Fruit fly (Drosophila melanogaster) whole organism, embryonic: Measurements from ENCODE around the gene ebi.

Source experiments
- Ada2b ChIP-seq: fragments of 200-800 bp; sonication (Bioruptor generic); IDR thresholded peaks from 2 replicates; pipeline ENCODE4 v1.3.6; 2022; ENCODE audit warnings: missing biosample characterization, missing genetic modification characterization
- Antp ChIP-seq: fragments of 200-800 bp; sonication (Bioruptor generic); optimal IDR thresholded peaks from 3 replicates; lab custom pipeline; 2016; ENCODE audit warnings: missing biosample characterization, missing genetic modification characterization
- BtbVII ChIP-seq: fragments of 200-800 bp; sonication (Bioruptor generic); optimal IDR thresholded peaks from 3 replicates; lab custom pipeline; 2017; ENCODE audit warnings: missing biosample characterization, mild to moderate bottlenecking, missing genetic modification characterization
- CG10267 ChIP-seq: fragments of 200-800 bp; sonication (Bioruptor generic); optimal IDR thresholded peaks from 2 replicates; lab custom pipeline; 2018; ENCODE audit warnings: missing biosample characterization, mild to moderate bottlenecking, missing genetic modification characterization, moderate library complexity
- CG10274 ChIP-seq: fragments of 200-800 bp; sonication (Bioruptor generic); optimal IDR thresholded peaks from 3 replicates; lab custom pipeline; 2017; ENCODE audit warnings: missing biosample characterization, mild to moderate bottlenecking, missing genetic modification characterization
- CG12391 ChIP-seq: fragments of 200-800 bp; sonication (Bioruptor generic); optimal IDR thresholded peaks from 3 replicates; lab custom pipeline; 2018; ENCODE audit warnings: missing biosample characterization, mild to moderate bottlenecking, missing genetic modification characterization, moderate library complexity
- CG13424 ChIP-seq: fragments of 200-800 bp; sonication (Bioruptor generic); optimal IDR thresholded peaks from 2 replicates; lab custom pipeline; 2019; ENCODE audit warnings: missing biosample characterization, mild to moderate bottlenecking, missing genetic modification characterization, moderate library complexity
- CG14710 ChIP-seq: fragments of 200-800 bp; sonication (Bioruptor generic); optimal IDR thresholded peaks from 3 replicates; lab custom pipeline; 2019; ENCODE audit warnings: missing biosample characterization, mild to moderate bottlenecking, missing genetic modification characterization, moderate library complexity
- CG15479 ChIP-seq: fragments of 200-800 bp; sonication (Bioruptor generic); optimal IDR thresholded peaks from 3 replicates; lab custom pipeline; 2019; ENCODE audit warnings: missing biosample characterization, mild to moderate bottlenecking, missing genetic modification characterization, moderate library complexity
- CG17385 ChIP-seq: fragments of 200-800 bp; sonication (Bioruptor generic); optimal IDR thresholded peaks from 3 replicates; lab custom pipeline; 2018; ENCODE audit warnings: missing biosample characterization, mild to moderate bottlenecking, missing genetic modification characterization
- CG18262 ChIP-seq: fragments of 200-800 bp; optimal IDR thresholded peaks from 3 replicates; lab custom pipeline; 2019; ENCODE audit warnings: missing biosample characterization, mild to moderate bottlenecking, missing genetic modification characterization, moderate library complexity
- CG18619 ChIP-seq: fragments of 200-800 bp; sonication (Bioruptor generic); optimal IDR thresholded peaks from 3 replicates; lab custom pipeline; 2017; ENCODE audit warnings: missing biosample characterization, mild to moderate bottlenecking, missing genetic modification characterization
- CG18764 ChIP-seq: fragments of 200-800 bp; sonication (Bioruptor generic); optimal IDR thresholded peaks from 3 replicates; lab custom pipeline; 2016; ENCODE audit warnings: missing biosample characterization, missing genetic modification characterization
- CG2120 ChIP-seq: fragments of 200-800 bp; sonication (Bioruptor generic); optimal IDR thresholded peaks from 3 replicates; lab custom pipeline; 2016; ENCODE audit warnings: missing biosample characterization, missing genetic modification characterization
- CG31365 ChIP-seq: fragments of 200-800 bp; sonication (Bioruptor generic); optimal IDR thresholded peaks from 2 replicates; lab custom pipeline; 2018; ENCODE audit warnings: missing biosample characterization, mild to moderate bottlenecking, missing genetic modification characterization
- CG31388 ChIP-seq: fragments of 200-800 bp; sonication (Bioruptor generic); optimal IDR thresholded peaks from 2 replicates; lab custom pipeline; 2016; ENCODE audit warnings: missing biosample characterization, missing genetic modification characterization
- CG3847 ChIP-seq: fragments of 200-800 bp; sonication (Bioruptor generic); IDR thresholded peaks from 2 replicates; pipeline ENCODE4 v1.3.6; 2022; ENCODE audit warnings: missing biosample characterization, missing genetic modification characterization
- CG3995 ChIP-seq: fragments of 200-800 bp; sonication (Bioruptor generic); optimal IDR thresholded peaks from 3 replicates; lab custom pipeline; 2016; ENCODE audit warnings: missing biosample characterization, missing genetic modification characterization
- CG4328 ChIP-seq: fragments of 200-800 bp; sonication (Bioruptor generic); optimal IDR thresholded peaks from 3 replicates; lab custom pipeline; 2017; ENCODE audit warnings: missing biosample characterization, missing genetic modification reagents, missing genetic modification characterization
- CG4360 ChIP-seq: fragments of 200-800 bp; sonication (Bioruptor generic); IDR thresholded peaks from 2 replicates; pipeline ENCODE4 v1.3.6; 2022; ENCODE audit warnings: missing biosample characterization, missing genetic modification characterization
- CG4820 ChIP-seq: fragments of 200-800 bp; sonication (Bioruptor generic); optimal IDR thresholded peaks from 3 replicates; lab custom pipeline; 2016; ENCODE audit warnings: missing biosample characterization, missing genetic modification characterization
- CG5953 ChIP-seq: fragments of 200-800 bp; sonication (Bioruptor generic); IDR thresholded peaks from 2 replicates; pipeline ENCODE4 v1.3.6; 2022; ENCODE audit warnings: missing biosample characterization, missing genetic modification characterization
- Drgx ChIP-seq: fragments of 200-800 bp; sonication (Bioruptor generic); IDR thresholded peaks from 2 replicates; pipeline ENCODE4 v1.3.6; 2022; ENCODE audit warnings: missing biosample characterization, missing genetic modification characterization
- HLH3B ChIP-seq: fragments of 200-800 bp; sonication (Bioruptor generic); IDR thresholded peaks from 2 replicates; pipeline ENCODE4 v1.3.6; 2022; ENCODE audit warnings: missing biosample characterization, missing genetic modification characterization
- Hmx ChIP-seq: fragments of 200-800 bp; sonication (Bioruptor generic); optimal IDR thresholded peaks from 2 replicates; lab custom pipeline; 2016; ENCODE audit warnings: missing biosample characterization, missing genetic modification characterization
- Myb ChIP-seq: fragments of 200-800 bp; sonication (Bioruptor generic); optimal IDR thresholded peaks from 2 replicates; lab custom pipeline; 2016; ENCODE audit warnings: missing biosample characterization, missing genetic modification characterization
- Oli ChIP-seq: fragments of 200-800 bp; sonication (Bioruptor generic); optimal IDR thresholded peaks from 2 replicates; lab custom pipeline; 2018; ENCODE audit warnings: missing biosample characterization, mild to moderate bottlenecking, missing genetic modification characterization, moderate library complexity
- Opbp ChIP-seq: fragments of 200-800 bp; sonication (Bioruptor generic); IDR thresholded peaks from 3 replicates; pipeline ENCODE4 v1.3.6; 2022; ENCODE audit warnings: missing biosample characterization, missing genetic modification characterization; ENCODE audit not compliant: partially characterized antibody
- Scr ChIP-seq: fragments of 200-800 bp; sonication (Bioruptor generic); IDR thresholded peaks from 2 replicates; pipeline ENCODE4 v1.3.6; 2022; ENCODE audit warnings: missing biosample characterization, missing genetic modification characterization; ENCODE audit not compliant: partially characterized antibody
- Stat92E ChIP-seq, 3 experiments: fragments of >200 bp in 2 of 3; fragments of 200-800 bp in 1 of 3; sonication (Bioruptor generic) in 1 of 3; optimal IDR thresholded peaks; 2 replicates each; lab custom pipeline; 2017 to 2019; ENCODE audit warnings: missing biosample characterization in 3 of 3, missing genetic modification characterization in 3 of 3, mild to moderate bottlenecking in 1 of 3, moderate library complexity in 1 of 3
- cato ChIP-seq: fragments of 200-800 bp; sonication (Bioruptor generic); optimal IDR thresholded peaks from 2 replicates; lab custom pipeline; 2016; ENCODE audit warnings: missing biosample characterization, missing genetic modification characterization, borderline replicate concordance
- corto ChIP-seq: fragments of 200-800 bp; sonication (Bioruptor generic); optimal IDR thresholded peaks from 2 replicates; lab custom pipeline; 2016; ENCODE audit warnings: missing biosample characterization, mild to moderate bottlenecking, missing genetic modification characterization, moderate library complexity
- croc ChIP-seq: fragments of 200-800 bp; sonication (Bioruptor generic); conservative IDR thresholded peaks from 3 replicates; pipeline ENCODE4 v1.3.6; 2022; ENCODE audit warnings: missing biosample characterization, missing genetic modification characterization
- cwo ChIP-seq: fragments of 200-800 bp; sonication (Bioruptor generic); optimal IDR thresholded peaks from 3 replicates; lab custom pipeline; 2017; ENCODE audit warnings: missing biosample characterization, missing genetic modification characterization, mild to moderate bottlenecking, moderate library complexity, missing genetic modification reagents
- dan ChIP-seq: fragments of 200-800 bp; sonication (Bioruptor generic); IDR thresholded peaks from 2 replicates; pipeline ENCODE4 v1.3.6; 2022; ENCODE audit warnings: missing biosample characterization, missing genetic modification characterization
- eve ChIP-seq, 2 experiments: fragments of >200 bp; optimal IDR thresholded peaks; 2 replicates each; lab custom pipeline; 2017; ENCODE audit warnings: missing biosample characterization in 2 of 2, missing genetic modification characterization in 2 of 2
- eyg ChIP-seq: fragments of 200-800 bp; sonication (Bioruptor generic); optimal IDR thresholded peaks from 3 replicates; lab custom pipeline; 2016; ENCODE audit warnings: missing biosample characterization, missing genetic modification characterization
- gem ChIP-seq: fragments of 200-800 bp; sonication (Bioruptor generic); optimal IDR thresholded peaks from 2 replicates; lab custom pipeline; 2019; ENCODE audit warnings: missing biosample characterization, mild to moderate bottlenecking, missing genetic modification characterization, moderate library complexity
- gro ChIP-seq: fragments of 200-800 bp; sonication (Bioruptor generic); optimal IDR thresholded peaks from 2 replicates; lab custom pipeline; 2016; ENCODE audit warnings: missing biosample characterization, missing genetic modification characterization
- h ChIP-seq: fragments of >200 bp; optimal IDR thresholded peaks from 2 replicates; lab custom pipeline; 2017
- jing ChIP-seq: fragments of 200-800 bp; sonication (Bioruptor generic); optimal IDR thresholded peaks from 2 replicates; lab custom pipeline; 2018; ENCODE audit warnings: missing biosample characterization, mild to moderate bottlenecking, missing genetic modification characterization
- knrl ChIP-seq: fragments of 200-800 bp; sonication (Bioruptor generic); IDR thresholded peaks from 3 replicates; pipeline ENCODE4 v1.3.6; 2022; ENCODE audit warnings: missing biosample characterization, missing genetic modification characterization; ENCODE audit not compliant: partially characterized antibody
- lov ChIP-seq, 2 experiments: fragments of 200-800 bp in 1 of 2; fragments of >200 bp in 1 of 2; sonication (Bioruptor generic) in 1 of 2; IDR thresholded peaks in 1 of 2; optimal IDR thresholded peaks in 1 of 2; 2 replicates in 1 of 2; 3 replicates in 1 of 2; pipeline versions ENCODE4 v1.3.6 to Lab custom; 2017 to 2022; ENCODE audit warnings: missing biosample characterization in 1 of 2, missing genetic modification characterization in 1 of 2
- nom ChIP-seq: fragments of 200-800 bp; sonication (Bioruptor generic); optimal IDR thresholded peaks from 2 replicates; lab custom pipeline; 2017; ENCODE audit warnings: missing biosample characterization, missing genetic modification characterization, mild to moderate bottlenecking, moderate library complexity, missing genetic modification reagents
- org-1 ChIP-seq: fragments of 200-800 bp; sonication (Bioruptor generic); optimal IDR thresholded peaks from 2 replicates; lab custom pipeline; 2017; ENCODE audit warnings: missing biosample characterization, missing genetic modification characterization
- pnt ChIP-seq: fragments of 200-800 bp; sonication (Bioruptor generic); optimal IDR thresholded peaks from 3 replicates; lab custom pipeline; 2016; ENCODE audit warnings: missing biosample characterization, missing genetic modification characterization
- pum ChIP-seq: fragments of 200-800 bp; sonication (Bioruptor generic); optimal IDR thresholded peaks from 2 replicates; lab custom pipeline; 2016; ENCODE audit warnings: missing biosample characterization, missing genetic modification characterization
- stc ChIP-seq: fragments of 200-800 bp; sonication (Bioruptor generic); IDR thresholded peaks from 2 replicates; pipeline ENCODE4 v1.3.6; 2022; ENCODE audit warnings: missing biosample characterization, missing genetic modification characterization
- usp ChIP-seq: fragments of >200 bp; optimal IDR thresholded peaks from 2 replicates; lab custom pipeline; 2017; ENCODE audit warnings: missing biosample characterization, missing genetic modification characterization
- vnd ChIP-seq: fragments of 200-800 bp; sonication (Bioruptor generic); IDR thresholded peaks from 3 replicates; pipeline ENCODE4 v1.3.6; 2022; ENCODE audit warnings: missing biosample characterization, missing genetic modification characterization; ENCODE audit not compliant: partially characterized antibody
- zf30C ChIP-seq: fragments of 200-800 bp; sonication (Bioruptor generic); optimal IDR thresholded peaks from 3 replicates; lab custom pipeline; 2018; ENCODE audit warnings: missing biosample characterization, mild to moderate bottlenecking, missing genetic modification characterization

The ebi gene

dm6 chr2L:412931-413330 is 1.9 kb upstream of the ebi start (continued):
- TF ChIP-seq jing = no peak
- no peak for TF ChIP-seq Oli (tag; lab: Kevin White, UChicago)
- TF ChIP-seq CG14710 (tag; lab: Kevin White, UChicago) = no peak
- TF ChIP-seq cwo (GFP tag; lab: Kevin White, UChicago) = peak; percentile 66
- TF ChIP-seq CG4328 (GFP tag; lab: Kevin White, UChicago) = no peak
- TF ChIP-seq Scr (GFP tag; lab: Robert Waterston, UW) = no peak
- TF ChIP-seq usp = no peak
- no peak for TF ChIP-seq vnd
- no peak for TF ChIP-seq stc (GFP tag; lab: Robert Waterston, UW)
- TF ChIP-seq CG17385 (GFP tag; lab: Kevin White, UChicago) = no peak
- TF ChIP-seq CG31388 (GFP tag; lab: Kevin White, UChicago) = no peak
- no peak for TF ChIP-seq CG31365 (tag; lab: Kevin White, UChicago)
- TF ChIP-seq CG18619 (GFP tag; lab: Kevin White, UChicago) = no peak
- no peak for TF ChIP-seq CG4820 (GFP tag; lab: Kevin White, UChicago)
- TF ChIP-seq nom (GFP tag; lab: Kevin White, UChicago) = no peak
- no peak for TF ChIP-seq Hmx (GFP tag; lab: Kevin White, UChicago)
- no peak for TF ChIP-seq zf30C (GFP tag; lab: Kevin White, UChicago)
- no peak for TF ChIP-seq Stat92E (GFP tag; optimal IDR thresholded peaks at IDR 0.05; lab: Kevin White, UChicago)
- TF ChIP-seq knrl (GFP tag; lab: Robert Waterston, UW) = no peak
- TF ChIP-seq CG15479 (GFP tag; lab: Kevin White, UChicago) = no peak
- no peak for TF ChIP-seq CG4360
- no peak for TF ChIP-seq org-1 (GFP tag; lab: Kevin White, UChicago)
- peak; percentile 8 for TF ChIP-seq CG10274
- TF ChIP-seq CG2120 (GFP tag; lab: Kevin White, UChicago) = peak; percentile 20
- no peak for TF ChIP-seq CG18262 (tag; lab: Kevin White, UChicago)
- TF ChIP-seq Opbp (GFP tag; lab: Robert Waterston, UW) = no peak
- no peak for TF ChIP-seq dan
- TF ChIP-seq corto (GFP tag; lab: Kevin White, UChicago) = no peak
- TF ChIP-seq HLH3B (GFP tag; lab: Robert Waterston, UW) = 0 out of 2 replicates have a peak, but pooled peaks have one; percentile 5
- TF ChIP-seq BtbVII (GFP tag; lab: Kevin White, UChicago) = no peak
- peak; percentile 41 for TF ChIP-seq CG13424 (tag; lab: Kevin White, UChicago)
- no peak for TF ChIP-seq pnt (GFP tag; lab: Kevin White, UChicago)
- TF ChIP-seq eve (GFP tag; optimal IDR thresholded peaks at IDR 0.05; lab: Kevin White, UChicago) = no peak
- TF ChIP-seq CG10267 = no peak
- TF ChIP-seq CG5953 (GFP tag; lab: Robert Waterston, UW) = no peak
- no peak for TF ChIP-seq gem (tag; lab: Kevin White, UChicago)
- no peak for TF ChIP-seq cato (GFP tag; lab: Kevin White, UChicago)
- no peak for TF ChIP-seq lov (optimal IDR thresholded peaks at IDR 0.05; lab: Kevin White, UChicago)
- no peak for TF ChIP-seq lov (GFP tag; IDR thresholded peaks at IDR 0.05; lab: Robert Waterston, UW)
- TF ChIP-seq h (lab: Kevin White, UChicago) = no peak
- TF ChIP-seq CG3995 (GFP tag; lab: Kevin White, UChicago) = no peak
- TF ChIP-seq gro (GFP tag; lab: Kevin White, UChicago) = no peak
- TF ChIP-seq CG3847 (GFP tag; lab: Robert Waterston, UW) = no peak
- no peak for TF ChIP-seq Antp
- no peak for TF ChIP-seq Myb
- no peak for TF ChIP-seq pum
- TF ChIP-seq CG18764 (GFP tag; lab: Kevin White, UChicago) = no peak
- TF ChIP-seq Ada2b (GFP tag; lab: Robert Waterston, UW) = no peak
- peak; percentile 48; the same call in 1 of the 2 replicates for TF ChIP-seq Drgx (GFP tag; lab: Robert Waterston, UW)
- no peak for TF ChIP-seq eyg (GFP tag; lab: Kevin White, UChicago)
- TF ChIP-seq CG12391 (tag; lab: Kevin White, UChicago) = peak; percentile 21
- no peak for TF ChIP-seq croc
